Worm (Caenorhabditis elegans) whole organism, L4 larva: ENCODE results near the gene K09D9.14.

ENCODE experiments used
- F37D6.2 ChIP-seq: sonication (generic microtip); optimal IDR thresholded peaks from 2 replicates; lab custom pipeline; 2016; ENCODE audit warnings: mild to moderate bottlenecking, missing genetic modification characterization, missing compliant biosample characterization
- F49E8.2 ChIP-seq: sonication (generic microtip); optimal IDR thresholded peaks from 2 replicates; lab custom pipeline; 2016; ENCODE audit warnings: missing compliant biosample characterization, mild to moderate bottlenecking, missing genetic modification characterization, borderline replicate concordance
- T20F7.1 ChIP-seq: fragments of 200-800 bp; sonication (Bioruptor generic); optimal IDR thresholded peaks from 2 replicates; lab custom pipeline; 2018; ENCODE audit warnings: mild to moderate bottlenecking, missing genetic modification characterization, missing compliant biosample characterization
- aha-1 ChIP-seq: fragments of 150-350 bp; peaks from one replicate; lab custom pipeline; 2014; ENCODE audit warnings: missing biosample characterization, missing genetic modification characterization
- daf-12 ChIP-seq: fragments of 150-350 bp; optimal IDR thresholded peaks from 2 replicates; lab custom pipeline; 2014; ENCODE audit warnings: missing biosample characterization, missing genetic modification reagents, missing genetic modification characterization
- daf-16 ChIP-seq, 3 experiments: sonication (generic microtip); optimal IDR thresholded peaks; 2 replicates each; lab custom pipeline; 2016 to 2017; ENCODE audit warnings: missing genetic modification characterization in 3 of 3, missing genetic modification reagents in 3 of 3, mild to moderate bottlenecking in 2 of 3, missing compliant biosample characterization in 2 of 3, missing biosample characterization in 1 of 3, moderate library complexity in 1 of 3
- dmd-6 ChIP-seq: fragments of 200-800 bp; sonication (Bioruptor generic); IDR thresholded peaks from 2 replicates; pipeline ENCODE4 v1.3.6; 2022; ENCODE audit warnings: missing genetic modification reagents, missing genetic modification characterization, missing compliant biosample characterization
- dmd-9 ChIP-seq: fragments of 200-800 bp; sonication (Bioruptor generic); IDR thresholded peaks from 2 replicates; pipeline ENCODE4 v1.3.6; 2022; ENCODE audit warnings: missing genetic modification reagents, missing genetic modification characterization, missing compliant biosample characterization
- dpl-1 ChIP-seq: fragments of 150-350 bp; optimal IDR thresholded peaks from 2 replicates; lab custom pipeline; 2014; ENCODE audit warnings: missing biosample characterization, missing genetic modification reagents, missing genetic modification characterization
- duxl-1 ChIP-seq: sonication (generic microtip); optimal IDR thresholded peaks from 2 replicates; lab custom pipeline; 2016; ENCODE audit warnings: mild to moderate bottlenecking, missing genetic modification characterization, moderate library complexity, missing compliant biosample characterization; ENCODE audit not compliant: poor library complexity
- dve-1 ChIP-seq: sonication (generic microtip); optimal IDR thresholded peaks from 2 replicates; lab custom pipeline; 2017; ENCODE audit warnings: antibody characterized with exemption, mild to moderate bottlenecking, missing genetic modification characterization, missing compliant biosample characterization; ENCODE audit not compliant: insufficient read depth
- egl-27 ChIP-seq: sonication (generic microtip); optimal IDR thresholded peaks from 3 replicates; lab custom pipeline; 2017; ENCODE audit warnings: missing biosample characterization, missing genetic modification reagents, missing genetic modification characterization
- fos-1 ChIP-seq: fragments of 150-350 bp; optimal IDR thresholded peaks from 2 replicates; lab custom pipeline; 2014; ENCODE audit warnings: missing biosample characterization, missing genetic modification characterization
- hlh-11 ChIP-seq: fragments of 200-800 bp; sonication (Bioruptor generic); optimal IDR thresholded peaks from 2 replicates; lab custom pipeline; 2018; ENCODE audit warnings: mild to moderate bottlenecking, missing genetic modification characterization, missing compliant biosample characterization
- hlh-30 ChIP-seq: sonication (generic microtip); optimal IDR thresholded peaks from 2 replicates; lab custom pipeline; 2017; ENCODE audit warnings: antibody characterized with exemption, mild to moderate bottlenecking, missing genetic modification characterization, missing compliant biosample characterization; ENCODE audit not compliant: insufficient read depth
- lin-1 ChIP-seq: fragments of 200-800 bp; sonication (Bioruptor generic); IDR thresholded peaks from 2 replicates; pipeline ENCODE4 v1.3.6; 2022; ENCODE audit warnings: missing genetic modification reagents, missing genetic modification characterization, missing compliant biosample characterization
- mes-2 ChIP-seq: sonication (generic microtip); optimal IDR thresholded peaks from 2 replicates; lab custom pipeline; 2016; ENCODE audit warnings: missing genotype, mild to moderate bottlenecking, missing genetic modification characterization, missing compliant biosample characterization; ENCODE audit not compliant: poor library complexity, severe bottlenecking
- mxl-2 ChIP-seq: fragments of 200-800 bp; sonication (Bioruptor generic); conservative IDR thresholded peaks from 2 replicates; pipeline ENCODE4 v1.3.6; 2022; ENCODE audit warnings: missing genetic modification reagents, missing genetic modification characterization, missing compliant biosample characterization
- nhr-10 ChIP-seq: fragments of 150-350 bp; optimal IDR thresholded peaks from 2 replicates; lab custom pipeline; 2014; ENCODE audit warnings: missing biosample characterization, missing genetic modification characterization
- nhr-102 ChIP-seq: sonication (generic microtip); optimal IDR thresholded peaks from 2 replicates; lab custom pipeline; 2016; ENCODE audit warnings: mild to moderate bottlenecking, missing genetic modification characterization, moderate library complexity, missing compliant biosample characterization
- nhr-25 ChIP-seq: sonication (generic microtip); optimal IDR thresholded peaks from 2 replicates; lab custom pipeline; 2017; ENCODE audit warnings: missing genetic modification characterization, mild to moderate bottlenecking, missing compliant biosample characterization, antibody characterized with exemption, moderate library complexity, borderline replicate concordance; ENCODE audit not compliant: insufficient read depth
- nhr-28 ChIP-seq: fragments of 150-350 bp; optimal IDR thresholded peaks from 2 replicates; lab custom pipeline; 2014; ENCODE audit warnings: missing biosample characterization, missing genetic modification characterization
- nhr-41 ChIP-seq: fragments of 200-800 bp; sonication (Bioruptor generic); IDR thresholded peaks from 2 replicates; pipeline ENCODE4 v1.3.6; 2022; ENCODE audit warnings: missing genetic modification reagents, missing genetic modification characterization, missing compliant biosample characterization
- nhr-48 ChIP-seq: sonication (generic microtip); optimal IDR thresholded peaks from 2 replicates; lab custom pipeline; 2016; ENCODE audit warnings: mild to moderate bottlenecking, missing genetic modification characterization, missing compliant biosample characterization
- nhr-6 ChIP-seq: fragments of 150-350 bp; optimal IDR thresholded peaks from 2 replicates; lab custom pipeline; 2014; ENCODE audit warnings: missing biosample characterization, missing genetic modification characterization
- nhr-77 ChIP-seq: fragments of 150-350 bp; optimal IDR thresholded peaks from 2 replicates; lab custom pipeline; 2014; ENCODE audit warnings: missing biosample characterization, missing genetic modification characterization
- pha-4 ChIP-seq, 2 experiments: fragments of 150-350 bp in 1 of 2; fragments of 200-800 bp in 1 of 2; sonication (Bioruptor generic) in 1 of 2; IDR thresholded peaks in 1 of 2; optimal IDR thresholded peaks in 1 of 2; 2 replicates each; pipeline versions ENCODE4 v1.3.6 to Lab custom; 2014 to 2022; ENCODE audit warnings: missing genetic modification characterization in 2 of 2, missing genetic modification reagents in 2 of 2, missing biosample characterization in 1 of 2, missing compliant biosample characterization in 1 of 2
- php-3 ChIP-seq: fragments of 200-800 bp; sonication (Bioruptor generic); IDR thresholded peaks from 2 replicates; pipeline ENCODE4 v1.3.6; 2022; ENCODE audit warnings: missing genetic modification reagents, missing genetic modification characterization, missing compliant biosample characterization
- pqm-1 ChIP-seq: sonication (generic microtip); optimal IDR thresholded peaks from 2 replicates; lab custom pipeline; 2017; ENCODE audit warnings: missing biosample characterization, missing genetic modification characterization
- skn-1 ChIP-seq: fragments of 150-350 bp; optimal IDR thresholded peaks from 2 replicates; lab custom pipeline; 2014; ENCODE audit warnings: missing biosample characterization, missing genetic modification characterization
- snpc-1.2 ChIP-seq: fragments of 200-800 bp; sonication (Bioruptor generic); IDR thresholded peaks from 2 replicates; pipeline ENCODE4 v1.3.6; 2022; ENCODE audit warnings: missing genetic modification reagents, missing genetic modification characterization, missing compliant biosample characterization
- zfp-3 ChIP-seq: fragments of 200-800 bp; sonication (Bioruptor generic); conservative IDR thresholded peaks from 2 replicates; pipeline ENCODE4 v1.3.6; 2022; ENCODE audit warnings: missing genetic modification reagents, missing genetic modification characterization, missing compliant biosample characterization
- zip-2 ChIP-seq: fragments of 150-350 bp; optimal IDR thresholded peaks from 2 replicates; lab custom pipeline; 2014; ENCODE audit warnings: missing biosample characterization, missing genetic modification characterization
- ztf-7 ChIP-seq: fragments of 150-350 bp; optimal IDR thresholded peaks from 2 replicates; lab custom pipeline; 2014; ENCODE audit warnings: missing biosample characterization, missing genetic modification characterization

The K09D9.14 gene

DNA sequence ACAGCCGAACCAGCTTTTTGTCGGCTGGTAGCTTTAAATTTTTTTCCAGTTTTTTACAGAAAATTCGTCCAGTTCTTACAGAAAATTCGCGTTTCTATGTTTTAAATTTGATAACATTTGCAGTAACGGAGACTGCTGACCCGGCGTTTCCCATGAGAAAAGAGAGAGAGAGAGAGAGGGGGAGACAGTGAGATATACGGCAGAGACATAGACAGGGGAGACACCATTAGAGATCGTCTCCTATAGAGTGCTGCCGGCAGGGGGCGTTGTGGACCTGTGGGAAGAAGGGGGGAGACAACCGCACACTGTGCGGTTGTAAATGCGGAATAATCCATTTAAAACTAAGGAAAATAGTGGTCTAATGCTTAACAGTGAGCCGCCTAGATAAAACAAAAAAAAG, 8.0 kb upstream of the K09D9.14 start:
- TF ChIP-seq php-3 (GFP tag; lab: Robert Waterston, UW) (no peak), nhr-28 (tag; lab: Kevin White, UChicago) (peak; percentile 1), nhr-41 (GFP tag; lab: Robert Waterston, UW) (no peak), duxl-1 (tag; lab: Kevin White, UChicago) (peak; percentile 54), nhr-25 (no peak), fos-1 (tag; lab: Kevin White, UChicago) (no peak), aha-1 (tag; lab: Kevin White, UChicago) (peak; percentile 31), hlh-30 (tag; lab: Kevin White, UChicago) (peak; percentile 31), F37D6.2 (tag; lab: Kevin White, UChicago) (no peak), mes-2 (peak; percentile 31), dmd-9 (no peak), mxl-2 (GFP tag; lab: Robert Waterston, UW) (no peak)

DNA sequence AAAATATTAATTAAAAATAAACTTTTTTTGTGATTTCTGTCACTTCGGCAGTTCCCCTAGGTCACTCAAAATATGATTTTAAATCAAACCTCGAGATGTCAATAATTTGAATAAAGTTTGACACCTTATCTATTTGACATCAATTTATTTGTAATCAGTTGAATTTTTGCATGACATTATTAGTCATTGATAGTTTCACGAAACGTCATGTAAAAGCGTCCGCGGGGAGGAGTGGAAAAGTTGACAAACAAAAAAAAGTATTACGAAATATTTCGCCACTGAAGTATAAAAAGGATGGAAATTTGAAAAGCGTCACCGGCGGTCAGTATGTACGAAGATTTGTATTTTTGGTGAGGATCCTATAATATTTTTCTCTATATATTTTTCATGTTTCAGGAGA, 3.1 kb upstream of the K09D9.14 start, which contains the start of gene K09D9.1:
TSS of gene K09D9.1 (plus strand) at position 271 of the 400 bp plus-strand sequence.
- peak; percentile 58; the same call in 1 of the 2 replicates for TF ChIP-seq nhr-41 (GFP tag; lab: Robert Waterston, UW)
- TF ChIP-seq T20F7.1: peak; percentile 70
- TF ChIP-seq nhr-48 (tag; lab: Kevin White, UChicago): peak; percentile 45
- peak; percentile 75 for TF ChIP-seq pqm-1 (tag; lab: Kevin White, UChicago)
- TF ChIP-seq daf-16 (GFP tag; optimal IDR thresholded peaks at IDR 0.05; lab: Kevin White, UChicago): peak in 1 of 2 experiments; percentile 57
- TF ChIP-seq daf-16 (tag; optimal IDR thresholded peaks at IDR 0.05; lab: Kevin White, UChicago): peak; percentile 95
- TF ChIP-seq hlh-11 (tag; lab: Kevin White, UChicago): peak; percentile 84
- TF ChIP-seq zip-2: peak; percentile 95
- TF ChIP-seq nhr-28 (tag; lab: Kevin White, UChicago): peak; percentile 81
- TF ChIP-seq egl-27 (tag; lab: Kevin White, UChicago): no peak
- TF ChIP-seq zfp-3 (GFP tag; lab: Robert Waterston, UW): no peak
- TF ChIP-seq nhr-6 (tag; lab: Kevin White, UChicago): peak; percentile 17
- peak; percentile 38; the same call in 1 of the 2 replicates for TF ChIP-seq pha-4 (GFP tag; IDR thresholded peaks at IDR 0.05; lab: Robert Waterston, UW)
- TF ChIP-seq pha-4 (tag; optimal IDR thresholded peaks at IDR 0.05; lab: Kevin White, UChicago): peak; percentile 29
- TF ChIP-seq snpc-1.2 (GFP tag; lab: Robert Waterston, UW): no peak
- peak; percentile 67 for TF ChIP-seq ztf-7 (tag; lab: Kevin White, UChicago)
- peak; percentile 78 for TF ChIP-seq php-3 (GFP tag; lab: Robert Waterston, UW)
- no peak for TF ChIP-seq daf-12
- TF ChIP-seq nhr-10 (tag; lab: Kevin White, UChicago): no peak
- peak; percentile 97 for TF ChIP-seq dmd-6 (GFP tag; lab: Robert Waterston, UW)
- TF ChIP-seq dpl-1 (GFP tag; lab: Kevin White, UChicago): peak; percentile 14
- TF ChIP-seq hlh-30 (tag; lab: Kevin White, UChicago): peak; percentile 79
- TF ChIP-seq nhr-102 (tag; lab: Kevin White, UChicago): peak; percentile 66
- TF ChIP-seq lin-1 (GFP tag; lab: Robert Waterston, UW): 0 out of 2 replicates have a peak, but pooled peaks have one; percentile 45
- TF ChIP-seq dve-1 (tag; lab: Kevin White, UChicago): peak; percentile 93
- peak; percentile 86 for TF ChIP-seq nhr-77 (tag; lab: Kevin White, UChicago)

DNA sequence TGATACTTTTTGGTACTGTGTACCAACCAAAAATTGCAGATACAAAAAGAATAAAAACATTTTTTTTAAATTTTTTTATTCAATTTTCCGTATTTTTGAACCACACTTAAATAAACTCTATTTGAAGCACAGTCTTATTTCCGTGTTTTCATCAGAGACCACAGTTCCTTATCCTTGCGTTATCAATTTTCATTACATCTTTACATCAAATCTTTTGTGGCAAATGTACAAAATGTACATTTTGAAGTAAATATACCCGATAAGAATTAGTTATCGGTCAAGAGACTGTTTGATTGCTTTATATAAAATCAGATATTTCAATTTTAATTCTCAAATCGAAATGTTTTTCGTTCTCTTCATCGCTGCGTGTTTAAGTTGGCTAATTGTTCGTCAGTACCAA, 633 bp upstream of the K09D9.14 start, which contains the start of gene cyp-35A3:
TSS of gene cyp-35A3 (plus strand) at position 301 of the 400 bp plus-strand sequence.
- TF ChIP-seq php-3 (GFP tag; lab: Robert Waterston, UW) (no peak), F49E8.2 (no peak), skn-1 (tag; lab: Kevin White, UChicago) (no peak)
- TF ChIP-seq, all 104 proteins: peak for 0
